Worm (Caenorhabditis elegans): ENCODE data around the gene F26F2.1.

Gene F26F2.1

ce11 chrV:20556260-20556659 is 5.4 kb downstream of the F26F2.1 start, which contains the start of gene Y38H6C.23:
TSS of gene Y38H6C.23 (minus strand) at chrV:20556360.
- TF ChIP-seq unc-39 (tag; optimal IDR thresholded peaks at IDR 0.05) (no peak), ceh-83 (GFP tag; optimal IDR thresholded peaks at IDR 0.05) (no peak), lin-13 (tag; optimal IDR thresholded peaks at IDR 0.05) (no peak), lsy-2 (tag; optimal IDR thresholded peaks at IDR 0.05) (no peak), sptf-1 (tag; optimal IDR thresholded peaks at IDR 0.05) (no peak), flh-1 (GFP tag; optimal IDR thresholded peaks at IDR 0.05) (no peak), zip-8 (tag; optimal IDR thresholded peaks at IDR 0.05) (no peak), pha-4 (tag; optimal IDR thresholded peaks at IDR 0.05) (no peak), snpc-4 (tag; optimal IDR thresholded peaks at IDR 0.05) (no peak), M03D4.4 (tag; optimal IDR thresholded peaks at IDR 0.05) (no peak), ham-2 (GFP tag; optimal IDR thresholded peaks at IDR 0.05) (no peak), unc-120 (tag; optimal IDR thresholded peaks at IDR 0.05; ENCODE audit: poor library complexity, severe bottlenecking) (no peak), bed-3 (GFP tag; optimal IDR thresholded peaks at IDR 0.05) (no peak), drap-1 (GFP tag; optimal IDR thresholded peaks at IDR 0.05) (no peak), lin-32 (GFP tag; optimal IDR thresholded peaks at IDR 0.05) (no peak), ceh-39 (tag; optimal IDR thresholded peaks at IDR 0.05) (no peak)

- TF ChIP-seq ham-2 (GFP tag; optimal IDR thresholded peaks at IDR 0.05), result no peak
- TF ChIP-seq lin-32 (GFP tag; optimal IDR thresholded peaks at IDR 0.05), result no peak
- no peak for TF ChIP-seq nhr-28 (tag; optimal IDR thresholded peaks at IDR 0.05)
- TF ChIP-seq ceh-83 (GFP tag; optimal IDR thresholded peaks at IDR 0.05), result no peak
- TF ChIP-seq pha-4 (tag; optimal IDR thresholded peaks at IDR 0.05), result no peak
- TF ChIP-seq flh-1 (GFP tag; optimal IDR thresholded peaks at IDR 0.05), result no peak
- TF ChIP-seq zip-8 (tag; optimal IDR thresholded peaks at IDR 0.05), result no peak
- no peak for TF ChIP-seq nhr-237 (tag; optimal IDR thresholded peaks at IDR 0.05)
- TF ChIP-seq ces-1 (GFP tag; optimal IDR thresholded peaks at IDR 0.05), result no peak
- TF ChIP-seq unc-120 (tag; optimal IDR thresholded peaks at IDR 0.05; ENCODE audit: poor library complexity, severe bottlenecking), result no peak
- no peak for TF ChIP-seq tbx-8 (GFP tag; optimal IDR thresholded peaks at IDR 0.05)
- no peak for TF ChIP-seq drap-1 (GFP tag; optimal IDR thresholded peaks at IDR 0.05)
- TF ChIP-seq nhr-12 (tag; optimal IDR thresholded peaks at IDR 0.05), result no peak
- TF ChIP-seq lin-13 (tag; optimal IDR thresholded peaks at IDR 0.05), result no peak
- TF ChIP-seq mep-1 (tag; optimal IDR thresholded peaks at IDR 0.05), result no peak
- TF ChIP-seq mls-2 (tag; optimal IDR thresholded peaks at IDR 0.05), result no peak
- no peak for TF ChIP-seq nhr-2 (tag; optimal IDR thresholded peaks at IDR 0.05)
- no peak for TF ChIP-seq ceh-43 (GFP tag; optimal IDR thresholded peaks at IDR 0.05)
- no peak for TF ChIP-seq sptf-1 (tag; optimal IDR thresholded peaks at IDR 0.05)
These were observed 6.6 kb downstream of the F26F2.1 start, which contains the start of gene Y38H6C.21 for ce11 chrV:20555120-20555519. TSS of gene Y38H6C.21 (minus strand) at chrV:20555267.

ce11 chrV:20552971-20553370 is 8.7 kb downstream of the F26F2.1 start, which contains the start of gene vmo-1:
TSS of gene vmo-1 (minus strand) at chrV:20553071.
- TF ChIP-seq ces-1 (GFP tag; optimal IDR thresholded peaks at IDR 0.05), result no peak
- TF ChIP-seq ztf-11 (tag; optimal IDR thresholded peaks at IDR 0.05), result no peak
- TF ChIP-seq tbx-8 (GFP tag; optimal IDR thresholded peaks at IDR 0.05), result no peak
- no peak for TF ChIP-seq unc-39 (tag; optimal IDR thresholded peaks at IDR 0.05)
- TF ChIP-seq bed-3 (GFP tag; optimal IDR thresholded peaks at IDR 0.05), result no peak
- TF ChIP-seq mab-5 (tag; optimal IDR thresholded peaks at IDR 0.05), result no peak
- TF ChIP-seq nhr-237 (tag; optimal IDR thresholded peaks at IDR 0.05), result no peak
- TF ChIP-seq nhr-76 (tag; optimal IDR thresholded peaks at IDR 0.05), result no peak
- no peak for TF ChIP-seq ham-2 (GFP tag; optimal IDR thresholded peaks at IDR 0.05)
- no peak for TF ChIP-seq unc-120 (tag; optimal IDR thresholded peaks at IDR 0.05; ENCODE audit: poor library complexity, severe bottlenecking)
- no peak for TF ChIP-seq snpc-4 (tag; optimal IDR thresholded peaks at IDR 0.05)
- no peak for TF ChIP-seq nhr-12 (tag; optimal IDR thresholded peaks at IDR 0.05)
- no peak for TF ChIP-seq lin-13 (tag; optimal IDR thresholded peaks at IDR 0.05)
- no peak for TF ChIP-seq lsy-2 (tag; optimal IDR thresholded peaks at IDR 0.05)
- TF ChIP-seq nhr-28 (tag; optimal IDR thresholded peaks at IDR 0.05), result no peak
- no peak for TF ChIP-seq M03D4.4 (tag; optimal IDR thresholded peaks at IDR 0.05)
- TF ChIP-seq mep-1 (tag; optimal IDR thresholded peaks at IDR 0.05), result no peak

- no peak for TF ChIP-seq drap-1 (GFP tag; optimal IDR thresholded peaks at IDR 0.05)
- no peak for TF ChIP-seq blmp-1 (tag; optimal IDR thresholded peaks at IDR 0.05)
- TF ChIP-seq sptf-1 (tag; optimal IDR thresholded peaks at IDR 0.05), result no peak
- TF ChIP-seq elt-3 (tag; optimal IDR thresholded peaks at IDR 0.05), result no peak
- no peak for TF ChIP-seq mab-5 (tag; optimal IDR thresholded peaks at IDR 0.05)
- no peak for TF ChIP-seq ceh-39 (tag; optimal IDR thresholded peaks at IDR 0.05)
- TF ChIP-seq unc-39 (tag; optimal IDR thresholded peaks at IDR 0.05), result no peak
These were observed 10.6 kb downstream of the F26F2.1 start, which contains the start of gene Y38H6C.20 for ce11 chrV:20551096-20551495. TSS of gene Y38H6C.20 (minus strand) at chrV:20551196.

- TF ChIP-seq zip-8 (tag; optimal IDR thresholded peaks at IDR 0.05), result no peak
- TF ChIP-seq mls-2 (tag; optimal IDR thresholded peaks at IDR 0.05), result no peak
- TF ChIP-seq nhr-12 (tag; optimal IDR thresholded peaks at IDR 0.05), result no peak
- TF ChIP-seq nhr-237 (tag; optimal IDR thresholded peaks at IDR 0.05), result no peak
- TF ChIP-seq unc-120 (tag; optimal IDR thresholded peaks at IDR 0.05; ENCODE audit: poor library complexity, severe bottlenecking), result no peak
- TF ChIP-seq ceh-83 (GFP tag; optimal IDR thresholded peaks at IDR 0.05), result no peak
- no peak for TF ChIP-seq unc-39 (tag; optimal IDR thresholded peaks at IDR 0.05)
- TF ChIP-seq ces-1 (GFP tag; optimal IDR thresholded peaks at IDR 0.05), result no peak
- no peak for TF ChIP-seq nhr-76 (tag; optimal IDR thresholded peaks at IDR 0.05)
These were observed 14.6 kb downstream of the F26F2.1 start, which contains the start of gene Y38H6C.18 for ce11 chrV:20547048-20547447. TSS of gene Y38H6C.18 (minus strand) at chrV:20547148.

Data from whole organism, mixed stage, embryonic.